Worm (Caenorhabditis elegans): ENCODE measurements around the gene rga-8.

ce11 chrX:5323287-5323686 lies 43.7 kb upstream of the rga-8 start, which contains the start of gene sto-2:
- TF ChIP-seq snpc-1.3 (tag; optimal IDR thresholded peaks at IDR 0.05; ENCODE audit: insufficient read depth): no peak
- TF ChIP-seq F57C9.4 (tag; optimal IDR thresholded peaks at IDR 0.05): no peak
- TF ChIP-seq ama-1 (optimal IDR thresholded peaks at IDR 0.05): no peak
- no peak for TF ChIP-seq ama-1 (GFP tag; optimal IDR thresholded peaks at IDR 0.05)
- no peak for TF ChIP-seq let-526 (GFP tag; IDR thresholded peaks at IDR 0.05)
- no peak for TF ChIP-seq B0336.3 (GFP tag; IDR thresholded peaks at IDR 0.05)
- no peak for TF ChIP-seq lin-40 (tag; optimal IDR thresholded peaks at IDR 0.05)
- no peak for TF ChIP-seq lsl-1 (GFP tag; optimal IDR thresholded peaks at IDR 0.05)
- TF ChIP-seq mxl-1 (tag; optimal IDR thresholded peaks at IDR 0.05): no peak
